Worm (Caenorhabditis elegans) whole organism, young adult: ENCODE data around the gene act-5.

Experiments
- B0261.1 ChIP-seq: sonication (generic microtip); optimal IDR thresholded peaks from 2 replicates; lab custom pipeline; 2016; ENCODE audit warnings: mild to moderate bottlenecking, missing genetic modification characterization, moderate library complexity, missing compliant biosample characterization
- F22D6.2 ChIP-seq: sonication (generic microtip); optimal IDR thresholded peaks from 2 replicates; lab custom pipeline; 2016; ENCODE audit warnings: mild to moderate bottlenecking, missing genetic modification characterization, missing compliant biosample characterization
- F33H1.4 ChIP-seq: fragments of 200-800 bp; sonication (Bioruptor generic); IDR thresholded peaks from 2 replicates; pipeline ENCODE4 v1.3.6; 2022; ENCODE audit warnings: missing genetic modification reagents, missing genetic modification characterization, missing compliant biosample characterization
- Y95B8A.8 ChIP-seq: fragments of 200-800 bp; sonication (Bioruptor generic); IDR thresholded peaks from 2 replicates; pipeline ENCODE4 v1.3.6; 2022; ENCODE audit warnings: missing genetic modification reagents, missing genetic modification characterization, missing compliant biosample characterization
- die-1 ChIP-seq: sonication (generic microtip); optimal IDR thresholded peaks from 2 replicates; lab custom pipeline; 2016; ENCODE audit warnings: missing genotype, mild to moderate bottlenecking, missing genetic modification characterization, missing compliant biosample characterization
- him-1 ChIP-seq: sonication (generic microtip); optimal IDR thresholded peaks from 2 replicates; lab custom pipeline; 2016; ENCODE audit warnings: missing genotype, missing genetic modification reagents, missing genetic modification characterization, missing compliant biosample characterization

DNA sequence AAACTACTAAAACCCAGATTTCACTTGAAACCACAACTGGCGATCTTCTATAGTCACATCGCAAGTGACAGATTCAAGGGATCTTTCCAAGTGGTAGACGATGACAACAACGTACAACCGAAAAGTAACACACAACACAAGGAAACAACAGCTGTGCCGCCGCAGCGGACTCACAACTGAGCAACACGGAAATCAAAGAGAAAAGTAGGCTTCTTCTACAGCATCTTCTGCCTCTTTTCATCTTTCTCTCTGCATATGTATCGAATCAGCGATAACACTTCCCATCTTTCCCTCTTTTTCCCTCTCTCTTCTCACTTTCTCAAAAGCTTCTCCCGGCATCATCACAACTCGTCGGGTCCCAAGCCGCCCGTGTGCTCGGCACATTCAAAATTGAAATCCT lies 10.9 kb upstream of the act-5 start, which contains the start of gene T12D8.9:
- TF ChIP-seq F22D6.2 (tag; lab: Kevin White, UChicago): no peak
- TF ChIP-seq B0261.1: no peak
- no peak for TF ChIP-seq F33H1.4
- TF ChIP-seq Y95B8A.8 (GFP tag; lab: Robert Waterston, UW): no peak
- no peak for TF ChIP-seq him-1 (tag; lab: Kevin White, UChicago)
- no peak for TF ChIP-seq die-1
